Fruit fly (Drosophila melanogaster): ENCODE data around the gene CG11679.

Gene CG11679

dm6 chrX:15778846-15779245 lies 40.1 kb upstream of the CG11679 start, which contains the start of gene CG43673:
Gene CG43673 (plus strand): TSS chrX:15779146.
- TF ChIP-seq acj6 (GFP tag; optimal IDR thresholded peaks at IDR 0.05) (no peak), achi (GFP tag; optimal IDR thresholded peaks at IDR 0.05) (no peak), CG10669 (GFP tag; optimal IDR thresholded peaks at IDR 0.05) (no peak), CG3032 (tag; optimal IDR thresholded peaks at IDR 0.05) (no peak), CG4318 (GFP tag; optimal IDR thresholded peaks at IDR 0.05) (no peak), dac (GFP tag; optimal IDR thresholded peaks at IDR 0.05) (no peak), CG1621 (tag; optimal IDR thresholded peaks at IDR 0.05) (no peak), CG6163 (GFP tag; IDR thresholded peaks at IDR 0.05) (no peak), Hr4 (GFP tag; optimal IDR thresholded peaks at IDR 0.05) (no peak), cyc (GFP tag; optimal IDR thresholded peaks at IDR 0.05) (no peak), CG8319 (GFP tag; optimal IDR thresholded peaks at IDR 0.05) (no peak), Ets21C (GFP tag; optimal IDR thresholded peaks at IDR 0.05) (no peak), CG7368 (GFP tag; optimal IDR thresholded peaks at IDR 0.05) (no peak), CG15336 (GFP tag; IDR thresholded peaks at IDR 0.05) (no peak)

- TF ChIP-seq CG6808 (GFP tag; optimal IDR thresholded peaks at IDR 0.05) = no peak
- TF ChIP-seq dac (GFP tag; optimal IDR thresholded peaks at IDR 0.05) = no peak
- no peak for TF ChIP-seq CG7368 (GFP tag; optimal IDR thresholded peaks at IDR 0.05)
- TF ChIP-seq CG1621 (tag; optimal IDR thresholded peaks at IDR 0.05) = no peak
- no peak for TF ChIP-seq Ets21C (GFP tag; optimal IDR thresholded peaks at IDR 0.05)
- TF ChIP-seq svp (GFP tag) = no peak
- no peak for TF ChIP-seq CG11902 (GFP tag; optimal IDR thresholded peaks at IDR 0.05)
Measured at dm6 chrX:15772663-15773062, 33.9 kb upstream of the CG11679 start, which contains the start of gene CG43672. Gene CG43672 (plus strand): TSS chrX:15772963.

dm6 chrX:15769457-15769856 lies 30.7 kb upstream of the CG11679 start, which contains the start of gene CG33172:
Gene CG33172 (plus strand): TSS chrX:15769664.
- TF ChIP-seq salr (GFP tag; optimal IDR thresholded peaks at IDR 0.05) = no peak
- TF ChIP-seq achi (GFP tag; optimal IDR thresholded peaks at IDR 0.05) = no peak
- TF ChIP-seq CG10669 (GFP tag; optimal IDR thresholded peaks at IDR 0.05) = no peak
- TF ChIP-seq cyc (GFP tag; optimal IDR thresholded peaks at IDR 0.05) = no peak
- no peak for TF ChIP-seq CG3919 (GFP tag; optimal IDR thresholded peaks at IDR 0.05)
- TF ChIP-seq spab (GFP tag; optimal IDR thresholded peaks at IDR 0.05) = no peak
- TF ChIP-seq Gug (GFP tag; IDR thresholded peaks at IDR 0.05) = no peak
- TF ChIP-seq lz (GFP tag; optimal IDR thresholded peaks at IDR 0.05) = no peak
- no peak for TF ChIP-seq CG7368 (GFP tag; optimal IDR thresholded peaks at IDR 0.05)
- no peak for TF ChIP-seq ss (GFP tag; optimal IDR thresholded peaks at IDR 0.05)
- no peak for TF ChIP-seq Hr4 (GFP tag; optimal IDR thresholded peaks at IDR 0.05)
- TF ChIP-seq pdm3 (GFP tag; optimal IDR thresholded peaks at IDR 0.05) = no peak

dm6 chrX:15766395-15766866 lies 27.7 kb upstream of the CG11679 start, which contains the start of gene CG8952:
Gene CG8952 (minus strand): TSS chrX:15766445.
- TF ChIP-seq Eip75B (GFP tag; optimal IDR thresholded peaks at IDR 0.05) (no peak), Hr39 (GFP tag; optimal IDR thresholded peaks at IDR 0.05) (no peak), CG6792 (GFP tag; optimal IDR thresholded peaks at IDR 0.05) (no peak), Sox102F (GFP tag; optimal IDR thresholded peaks at IDR 0.05) (no peak), CG8119 (GFP tag; IDR thresholded peaks at IDR 0.05) (no peak), esn (GFP tag; optimal IDR thresholded peaks at IDR 0.05) (no peak), CG31627 (GFP tag; optimal IDR thresholded peaks at IDR 0.05) (no peak), topi (GFP tag; optimal IDR thresholded peaks at IDR 0.05) (no peak), CG3919 (GFP tag; optimal IDR thresholded peaks at IDR 0.05) (no peak), achi (GFP tag; optimal IDR thresholded peaks at IDR 0.05) (no peak), CG6854 (GFP tag; optimal IDR thresholded peaks at IDR 0.05) (no peak), CG6163 (GFP tag; IDR thresholded peaks at IDR 0.05) (no peak), Lpt (GFP tag; optimal IDR thresholded peaks at IDR 0.05) (no peak), Ets96B (tag; optimal IDR thresholded peaks at IDR 0.05) (no peak), spab (GFP tag; optimal IDR thresholded peaks at IDR 0.05) (no peak), salr (GFP tag; optimal IDR thresholded peaks at IDR 0.05) (no peak), eg (GFP tag; IDR thresholded peaks at IDR 0.05) (no peak), CG11762 (GFP tag; optimal IDR thresholded peaks at IDR 0.05; ENCODE audit: insufficient read depth) (no peak), CG4318 (GFP tag; optimal IDR thresholded peaks at IDR 0.05) (no peak)

All from whole organism, prepupa.